Worm (Caenorhabditis elegans): Measurements from ENCODE around the gene F53B3.3.
"Not testable (repeated sequence)": the region's sequence is repeated elsewhere in the genome, so short reads cannot be mapped to it uniquely, and the experiment has no call there.

DNA sequence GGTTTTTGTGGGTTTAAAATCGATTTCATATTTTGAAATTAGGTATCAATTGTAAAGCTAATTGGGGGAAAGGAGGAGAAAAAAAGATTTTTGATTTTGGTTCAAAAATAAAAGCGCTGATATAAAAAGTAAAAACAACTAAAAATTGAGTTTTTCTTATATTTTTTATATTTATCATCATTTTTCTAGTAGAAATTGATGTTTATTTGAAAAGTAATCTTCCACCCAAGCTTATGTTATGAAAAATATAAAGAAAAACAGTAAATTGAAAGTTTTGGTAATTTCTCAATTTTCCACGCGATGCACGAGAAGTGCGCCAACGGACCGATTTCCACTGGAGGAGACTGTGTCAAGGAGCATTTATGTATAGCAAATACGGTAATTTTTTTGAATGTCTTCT is 23.3 kb upstream of the F53B3.3 start, which contains the start of gene B0410.1:
- not testable (repeated sequence) for TF ChIP-seq eor-1, ceh-9 (tag; optimal IDR thresholded peaks at IDR 0.05)
